Fruit fly (Drosophila melanogaster): ENCODE results near the gene colt.

DNA sequence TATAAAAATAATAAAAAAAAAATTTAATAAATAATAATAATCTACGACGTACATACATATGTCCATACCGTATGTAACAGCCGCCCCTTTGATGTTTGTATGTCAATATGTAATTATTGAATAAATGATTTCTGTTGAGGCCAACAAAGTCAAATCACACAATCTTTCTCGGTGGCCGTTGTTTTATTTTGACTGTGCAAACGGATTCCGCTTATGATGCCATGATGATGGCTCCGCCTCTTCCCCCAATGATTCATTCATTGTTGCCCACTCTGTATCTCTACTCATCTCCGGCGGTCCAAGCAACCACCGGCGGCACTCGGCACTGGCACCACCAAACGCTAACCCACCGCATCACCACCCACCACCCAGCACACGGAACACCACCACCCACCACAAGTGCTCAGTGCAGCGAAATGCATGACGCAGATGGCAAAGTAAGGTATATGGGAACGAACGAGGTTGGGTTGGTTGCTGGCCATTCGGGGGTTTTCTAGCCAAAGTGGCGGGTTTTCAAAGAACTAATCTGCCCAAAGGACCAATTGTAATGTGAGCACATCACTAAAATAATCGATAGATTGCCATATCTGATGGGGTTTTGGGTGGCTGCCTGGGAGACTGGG, 20.6 kb downstream of the colt start:
- TF ChIP-seq Sin3A (optimal IDR thresholded peaks at IDR 0.05) = no peak
- no peak for TF ChIP-seq h (optimal IDR thresholded peaks at IDR 0.05)
- TF ChIP-seq Myc (optimal IDR thresholded peaks at IDR 0.05) = no peak
- TF ChIP-seq insv (optimal IDR thresholded peaks at IDR 0.05) = no peak

Measured in Kc167 (cell line).